Fruit fly (Drosophila melanogaster) whole organism, embryonic: Measurements from ENCODE around the gene Veneno.

Experiments
- Aef1 ChIP-seq: fragments of 200-800 bp; sonication (Bioruptor generic); IDR thresholded peaks from 3 replicates; pipeline ENCODE4 v1.3.6; 2022; ENCODE audit warnings: missing biosample characterization, missing genetic modification characterization
- Awh ChIP-seq: fragments of 200-800 bp; sonication (Bioruptor generic); IDR thresholded peaks from 2 replicates; pipeline ENCODE4, ENCODE4 v1.3.6; 2022; ENCODE audit warnings: missing biosample characterization, missing genetic modification characterization
- C15 ChIP-seq: fragments of 200-800 bp; sonication (Bioruptor generic); IDR thresholded peaks from 3 replicates; pipeline ENCODE4 v1.3.6; 2022; ENCODE audit warnings: missing biosample characterization, missing genetic modification characterization
- CG10321 ChIP-seq: fragments of 200-800 bp; sonication (Bioruptor generic); IDR thresholded peaks from 2 replicates; pipeline ENCODE4 v1.3.6; 2022; ENCODE audit warnings: missing biosample characterization, missing genetic modification characterization
- CG10366 ChIP-seq: fragments of 200-800 bp; sonication (Bioruptor generic); IDR thresholded peaks from 2 replicates; pipeline ENCODE4 v1.3.6; 2022; ENCODE audit warnings: missing biosample characterization, missing genetic modification characterization
- CG11093 ChIP-seq: fragments of 200-800 bp; sonication (Bioruptor generic); IDR thresholded peaks from 3 replicates; pipeline ENCODE4 v1.3.6; 2022; ENCODE audit warnings: missing biosample characterization, missing genetic modification characterization
- CG12155 ChIP-seq: fragments of 200-800 bp; sonication (Bioruptor generic); optimal IDR thresholded peaks from 3 replicates; lab custom pipeline; 2016; ENCODE audit warnings: missing biosample characterization, missing genetic modification characterization
- CG12659 ChIP-seq: fragments of 200-800 bp; sonication (Bioruptor generic); optimal IDR thresholded peaks from 3 replicates; lab custom pipeline; 2017; ENCODE audit warnings: mild to moderate bottlenecking, missing biosample characterization, missing genetic modification reagents, missing genetic modification characterization
- CG13894 ChIP-seq: fragments of 200-800 bp; sonication (Bioruptor generic); optimal IDR thresholded peaks from 3 replicates; lab custom pipeline; 2018; ENCODE audit warnings: missing biosample characterization, mild to moderate bottlenecking, missing genetic modification characterization, moderate library complexity
- CG14860 ChIP-seq: fragments of 200-800 bp; sonication (Bioruptor generic); IDR thresholded peaks from 3 replicates; pipeline ENCODE4 v1.3.6; 2022; ENCODE audit warnings: missing biosample characterization, missing genetic modification characterization; ENCODE audit not compliant: partially characterized antibody
- CG1602 ChIP-seq: fragments of 200-800 bp; sonication (Bioruptor generic); optimal IDR thresholded peaks from 3 replicates; lab custom pipeline; 2016; ENCODE audit warnings: missing biosample characterization, missing genetic modification characterization
- CG16863 ChIP-seq: fragments of 200-800 bp; sonication (Bioruptor generic); optimal IDR thresholded peaks from 3 replicates; lab custom pipeline; 2016; ENCODE audit warnings: missing biosample characterization, missing genetic modification characterization
- CG17612 ChIP-seq: fragments of 200-800 bp; sonication (Bioruptor generic); IDR thresholded peaks from 2 replicates; pipeline ENCODE4 v1.3.6; 2022; ENCODE audit warnings: missing biosample characterization, missing genetic modification characterization
- CG2712 ChIP-seq: fragments of 200-800 bp; optimal IDR thresholded peaks from 3 replicates; lab custom pipeline; 2019; ENCODE audit warnings: missing biosample characterization, mild to moderate bottlenecking, missing genetic modification characterization, moderate library complexity
- CG2889 ChIP-seq: fragments of 200-800 bp; sonication (Bioruptor generic); IDR thresholded peaks from 3 replicates; pipeline ENCODE4 v1.3.6; 2022; ENCODE audit warnings: missing biosample characterization, missing genetic modification characterization
- CG34376 ChIP-seq: fragments of 200-800 bp; sonication (Bioruptor generic); optimal IDR thresholded peaks from 2 replicates; lab custom pipeline; 2018; ENCODE audit warnings: missing biosample characterization, mild to moderate bottlenecking, missing genetic modification characterization
- CG3726 ChIP-seq: fragments of 200-800 bp; sonication (Bioruptor generic); IDR thresholded peaks from 3 replicates; pipeline ENCODE4, ENCODE4 v1.3.6; 2022; ENCODE audit warnings: missing biosample characterization, missing genetic modification characterization
- CG6689 ChIP-seq: fragments of 200-800 bp; sonication (Bioruptor generic); IDR thresholded peaks from 2 replicates; pipeline ENCODE4 v1.3.6; 2022; ENCODE audit warnings: missing biosample characterization, missing genetic modification characterization
- CG8478 ChIP-seq: fragments of >200 bp; optimal IDR thresholded peaks from 2 replicates; lab custom pipeline; 2018
- CG8765 ChIP-seq: fragments of 200-800 bp; sonication (Bioruptor generic); IDR thresholded peaks from 2 replicates; pipeline ENCODE4 v1.3.6; 2022; ENCODE audit warnings: missing biosample characterization, missing genetic modification characterization
- Chrac-16 ChIP-seq: fragments of 200-800 bp; sonication (Bioruptor generic); optimal IDR thresholded peaks from 3 replicates; lab custom pipeline; 2016; ENCODE audit warnings: missing biosample characterization, missing genetic modification characterization
- CkIIα-i1 ChIP-seq: fragments of 200-800 bp; sonication (Bioruptor generic); IDR thresholded peaks from 2 replicates; pipeline ENCODE4 v1.3.6; 2022; ENCODE audit warnings: missing biosample characterization, missing genetic modification characterization
- D19B ChIP-seq: fragments of 200-800 bp; sonication (Bioruptor generic); optimal IDR thresholded peaks from 2 replicates; lab custom pipeline; 2017; ENCODE audit warnings: missing biosample characterization, mild to moderate bottlenecking, missing genetic modification characterization
- Doc2 ChIP-seq: fragments of 200-800 bp; sonication (Bioruptor generic); IDR thresholded peaks from 2 replicates; pipeline ENCODE4 v1.3.6; 2022; ENCODE audit warnings: missing biosample characterization, missing genetic modification characterization
- Doc3 ChIP-seq: fragments of 200-800 bp; sonication (Bioruptor generic); IDR thresholded peaks from 3 replicates; pipeline ENCODE4 v1.3.6; 2022; ENCODE audit warnings: missing biosample characterization, missing genetic modification characterization; ENCODE audit not compliant: partially characterized antibody
- E2f2 ChIP-seq: fragments of 200-800 bp; sonication (Bioruptor generic); IDR thresholded peaks from 2 replicates; pipeline ENCODE4 v1.3.6; 2022; ENCODE audit warnings: missing biosample characterization, missing genetic modification characterization
- HLH54F ChIP-seq: fragments of 200-800 bp; sonication (Bioruptor generic); optimal IDR thresholded peaks from 3 replicates; lab custom pipeline; 2016; ENCODE audit warnings: missing biosample characterization, missing genetic modification characterization
- Med ChIP-seq: fragments of 200-800 bp; sonication (Bioruptor generic); peaks from one replicate; lab custom pipeline; 2016; ENCODE audit warnings: missing biosample characterization, missing genetic modification characterization, mild to moderate bottlenecking, inconsistent platforms, moderate library complexity
- NC2β ChIP-seq: fragments of 200-800 bp; sonication (Bioruptor generic); optimal IDR thresholded peaks from 2 replicates; lab custom pipeline; 2016; ENCODE audit warnings: missing biosample characterization, missing genetic modification characterization
- Oaz ChIP-seq: fragments of 200-800 bp; sonication (Bioruptor generic); IDR thresholded peaks from 2 replicates; pipeline ENCODE4 v1.3.6; 2022; ENCODE audit warnings: missing biosample characterization, missing genetic modification characterization
- Oli ChIP-seq: fragments of 200-800 bp; sonication (Bioruptor generic); optimal IDR thresholded peaks from 2 replicates; lab custom pipeline; 2018; ENCODE audit warnings: missing biosample characterization, mild to moderate bottlenecking, missing genetic modification characterization, moderate library complexity
- Poxn ChIP-seq: fragments of 200-800 bp; sonication (Bioruptor generic); IDR thresholded peaks from 2 replicates; pipeline ENCODE4 v1.3.6; 2022; ENCODE audit warnings: missing biosample characterization, missing genetic modification characterization
- Sin3A ChIP-seq: fragments of >200 bp; optimal IDR thresholded peaks from 2 replicates; lab custom pipeline; 2018
- Vsx1 ChIP-seq: fragments of 200-800 bp; sonication (Bioruptor generic); optimal IDR thresholded peaks from 2 replicates; lab custom pipeline; 2017; ENCODE audit warnings: missing biosample characterization, mild to moderate bottlenecking, missing genetic modification characterization, missing genetic modification reagents
- YL-1 ChIP-seq: fragments of 200-800 bp; sonication (Bioruptor generic); optimal IDR thresholded peaks from 3 replicates; lab custom pipeline; 2017; ENCODE audit warnings: missing biosample characterization, mild to moderate bottlenecking, missing genetic modification characterization
- dati ChIP-seq: fragments of 200-800 bp; sonication (Bioruptor generic); IDR thresholded peaks from 2 replicates; pipeline ENCODE4 v1.3.6; 2022; ENCODE audit warnings: missing biosample characterization, missing genetic modification characterization
- esg ChIP-seq: fragments of 200-800 bp; sonication (Bioruptor generic); conservative IDR thresholded peaks from 2 replicates; pipeline ENCODE4 v1.3.6; 2022; ENCODE audit warnings: missing biosample characterization, missing genetic modification characterization
- ftz-f1 ChIP-seq: fragments of 200-800 bp; sonication (Bioruptor generic); optimal IDR thresholded peaks from 2 replicates; lab custom pipeline; 2016; ENCODE audit warnings: missing biosample characterization, missing genetic modification characterization
- gcm2 ChIP-seq: fragments of 200-800 bp; sonication (Bioruptor generic); optimal IDR thresholded peaks from 2 replicates; lab custom pipeline; 2016; ENCODE audit warnings: missing biosample characterization, missing genetic modification characterization
- grau ChIP-seq: fragments of 200-800 bp; optimal IDR thresholded peaks from 3 replicates; lab custom pipeline; 2019; ENCODE audit warnings: missing biosample characterization, mild to moderate bottlenecking, missing genetic modification characterization, moderate library complexity
- grn ChIP-seq: fragments of 200-800 bp; sonication (Bioruptor generic); optimal IDR thresholded peaks from 3 replicates; lab custom pipeline; 2017; ENCODE audit warnings: missing biosample characterization, missing genetic modification characterization
- ind ChIP-seq: fragments of 200-800 bp; sonication (Bioruptor generic); optimal IDR thresholded peaks from 3 replicates; lab custom pipeline; 2016; ENCODE audit warnings: missing biosample characterization, missing genetic modification characterization
- luna ChIP-seq: fragments of 200-800 bp; sonication (Bioruptor generic); optimal IDR thresholded peaks from 2 replicates; lab custom pipeline; 2016; ENCODE audit warnings: missing biosample characterization, missing genetic modification characterization
- pita ChIP-seq: fragments of 200-800 bp; sonication (Bioruptor generic); optimal IDR thresholded peaks from 2 replicates; lab custom pipeline; 2017; ENCODE audit warnings: missing biosample characterization, mild to moderate bottlenecking, missing genetic modification characterization
- pzg ChIP-seq: fragments of 200-800 bp; sonication (Bioruptor generic); optimal IDR thresholded peaks from 3 replicates; lab custom pipeline; 2018; ENCODE audit warnings: missing biosample characterization, mild to moderate bottlenecking, missing genetic modification characterization, moderate library complexity
- salm ChIP-seq: fragments of 200-800 bp; sonication (Bioruptor generic); optimal IDR thresholded peaks from 2 replicates; lab custom pipeline; 2018; ENCODE audit warnings: missing biosample characterization, mild to moderate bottlenecking, missing genetic modification characterization
- slp2 ChIP-seq: fragments of 200-800 bp; sonication (Bioruptor generic); optimal IDR thresholded peaks from 2 replicates; lab custom pipeline; 2016; ENCODE audit warnings: missing biosample characterization, missing genetic modification characterization
- sr ChIP-seq: fragments of 200-800 bp; sonication (Bioruptor generic); IDR thresholded peaks from 3 replicates; pipeline ENCODE4 v1.3.6; 2022; ENCODE audit warnings: missing biosample characterization, missing genetic modification characterization
- tgo ChIP-seq: fragments of 200-800 bp; sonication (Bioruptor generic); IDR thresholded peaks from 3 replicates; pipeline ENCODE4 v1.3.6; 2022; ENCODE audit warnings: missing biosample characterization, missing genetic modification characterization
- tna ChIP-seq: fragments of 200-800 bp; sonication (Bioruptor generic); IDR thresholded peaks from 2 replicates; pipeline ENCODE4 v1.3.6; 2022; ENCODE audit warnings: missing biosample characterization, missing genetic modification characterization; ENCODE audit not compliant: partially characterized antibody
- vvl ChIP-seq: fragments of 200-800 bp; sonication (Bioruptor generic); IDR thresholded peaks from 2 replicates; pipeline ENCODE4 v1.3.6; 2022; ENCODE audit warnings: missing biosample characterization, missing genetic modification characterization
- wor ChIP-seq: fragments of 200-800 bp; sonication (Bioruptor generic); IDR thresholded peaks from 2 replicates; pipeline ENCODE4 v1.3.6; 2022; ENCODE audit warnings: missing biosample characterization, missing genetic modification characterization
- zf30C ChIP-seq: fragments of 200-800 bp; sonication (Bioruptor generic); optimal IDR thresholded peaks from 3 replicates; lab custom pipeline; 2018; ENCODE audit warnings: missing biosample characterization, mild to moderate bottlenecking, missing genetic modification characterization

Veneno gene

DNA sequence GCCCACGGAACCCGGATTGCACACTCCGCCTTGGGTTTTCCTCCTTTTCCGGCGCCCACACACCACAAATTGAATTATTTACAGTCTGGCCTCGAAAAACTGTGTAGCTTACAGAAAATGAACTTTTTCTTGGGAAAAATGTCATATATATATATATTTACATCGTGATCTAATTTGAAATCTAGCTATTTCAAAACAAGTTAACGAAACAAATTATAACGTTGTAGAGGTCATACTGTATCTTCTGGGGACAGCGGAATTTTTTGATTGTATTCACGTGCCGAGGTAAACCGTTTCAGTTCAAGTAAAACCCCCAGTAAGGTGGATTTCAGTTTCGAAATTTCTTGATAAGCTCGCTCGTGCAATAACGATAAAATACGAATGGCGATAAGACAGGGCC lies 7.9 kb downstream of the Veneno start (continued):
- TF ChIP-seq CG3726 (GFP tag; lab: Robert Waterston, UW) (no peak), Med (GFP tag; lab: Kevin White, UChicago) (peak; percentile 83), Doc3 (GFP tag; lab: Robert Waterston, UW) (no peak), CG16863 (GFP tag; lab: Kevin White, UChicago) (no peak), wor (GFP tag; lab: Robert Waterston, UW) (peak; percentile 40; the same call in 1 of the 2 replicates), salm (tag; lab: Kevin White, UChicago) (no peak), C15 (GFP tag; lab: Robert Waterston, UW) (no peak), slp2 (no peak), HLH54F (peak; percentile 2), CG1602 (peak; percentile 28), CG10321 (GFP tag; lab: Robert Waterston, UW) (peak; percentile 25; the same call in 1 of the 2 replicates), YL-1 (peak; percentile 7), CG11093 (peak; percentile 46; the same call in 2 of the 3 replicates), grau (tag; lab: Kevin White, UChicago) (peak; percentile 89), CG13894 (tag; lab: Kevin White, UChicago) (no peak), vvl (GFP tag; lab: Robert Waterston, UW) (peak; percentile 87), CG34376 (no peak), Oli (tag; lab: Kevin White, UChicago) (peak; percentile 52), Doc2 (no peak), tna (GFP tag; lab: Robert Waterston, UW) (no peak), ind (GFP tag; lab: Kevin White, UChicago) (peak; percentile 40), ftz-f1 (GFP tag; lab: Kevin White, UChicago) (peak; percentile 1), gcm2 (GFP tag; lab: Kevin White, UChicago) (no peak), Poxn (0 out of 2 replicates have a peak, but pooled peaks have one; percentile 14), CG2889 (no peak; the same call in 2 of the 3 replicates), CG2712 (tag; lab: Kevin White, UChicago) (peak; percentile 42), esg (0 out of 2 replicates have a peak, but pooled peaks have one; percentile 25), Sin3A (lab: Kevin White, UChicago) (no peak), E2f2 (peak; percentile 28; the same call in 1 of the 2 replicates), CG6689 (GFP tag; lab: Robert Waterston, UW) (peak; percentile 74), CG14860 (no peak), Awh (GFP tag; lab: Robert Waterston, UW) (peak; percentile 74), zf30C (GFP tag; lab: Kevin White, UChicago) (no peak), Aef1 (peak; percentile 55; the same call in 2 of the 3 replicates), CG17612 (0 out of 2 replicates have a peak, but pooled peaks have one; percentile 41), NC2β (no peak), CG8478 (lab: Kevin White, UChicago) (no peak), Oaz (GFP tag; lab: Robert Waterston, UW) (0 out of 2 replicates have a peak, but pooled peaks have one; percentile 31), CG12155 (GFP tag; lab: Kevin White, UChicago) (peak; percentile 50), sr (GFP tag; lab: Robert Waterston, UW) (peak; percentile 85), Chrac-16 (GFP tag; lab: Kevin White, UChicago) (peak; percentile 10), tgo (GFP tag; lab: Robert Waterston, UW) (peak; percentile 73; the same call in 2 of the 3 replicates), CG12659 (GFP tag; lab: Kevin White, UChicago) (peak; percentile 23), pzg (GFP tag; lab: Kevin White, UChicago) (no peak), grn (GFP tag; lab: Kevin White, UChicago) (no peak), D19B (GFP tag; lab: Kevin White, UChicago) (no peak), dati (GFP tag; lab: Robert Waterston, UW) (no peak), luna (no peak), CG10366 (GFP tag; lab: Robert Waterston, UW) (peak; percentile 78), Vsx1 (GFP tag; lab: Kevin White, UChicago) (peak; percentile 10), pita (no peak), CG8765 (no peak), CkIIα-i1 (GFP tag; lab: Robert Waterston, UW) (0 out of 2 replicates have a peak, but pooled peaks have one; percentile 50)
